Fruit fly (Drosophila melanogaster): ENCODE measurements around the gene mRpS22.

mRpS22 gene

dm6 chr3R:27937752-27938694, 21.3 kb downstream of the mRpS22 start, which contains the start of the genes NSD and BOD1 (continued):
- TF ChIP-seq CG8944 (GFP tag; optimal IDR thresholded peaks at IDR 0.05) (no peak), Ada2b (GFP tag; IDR thresholded peaks at IDR 0.05) (peak; percentile 66), CG30431 (GFP tag; optimal IDR thresholded peaks at IDR 0.05) (peak; percentile 33), cad (GFP tag; optimal IDR thresholded peaks at IDR 0.05) (no peak), CG15073 (GFP tag; optimal IDR thresholded peaks at IDR 0.05) (no peak), tx (GFP tag; optimal IDR thresholded peaks at IDR 0.05) (no peak), CG16863 (GFP tag; optimal IDR thresholded peaks at IDR 0.05) (no peak), dan (GFP tag; IDR thresholded peaks at IDR 0.05) (no peak), NC2α (GFP tag; optimal IDR thresholded peaks at IDR 0.05) (no peak), Rfx (GFP tag; IDR thresholded peaks at IDR 0.05) (peak; percentile 90), unc-4 (GFP tag; IDR thresholded peaks at IDR 0.05; ENCODE audit: partially characterized antibody) (peak; percentile 80), CG12299 (tag; optimal IDR thresholded peaks at IDR 0.05) (no peak), CG15696 (tag; optimal IDR thresholded peaks at IDR 0.05) (peak; percentile 55), CG2875 (GFP tag; optimal IDR thresholded peaks at IDR 0.05) (no peak), CG1529 (GFP tag; optimal IDR thresholded peaks at IDR 0.05) (no peak), Med (GFP tag) (peak; percentile 85), NfI (GFP tag; optimal IDR thresholded peaks at IDR 0.05) (peak; percentile 63), CG1832 (GFP tag; optimal IDR thresholded peaks at IDR 0.05) (no peak), Chrac-16 (GFP tag; optimal IDR thresholded peaks at IDR 0.05) (peak; percentile 23), Kr (GFP tag; optimal IDR thresholded peaks at IDR 0.05) (no peak), exex (tag; optimal IDR thresholded peaks at IDR 0.05) (no peak), CG17359 (tag; optimal IDR thresholded peaks at IDR 0.05) (peak; percentile 48), grn (GFP tag; optimal IDR thresholded peaks at IDR 0.05) (no peak), CG11398 (GFP tag; optimal IDR thresholded peaks at IDR 0.05) (no peak), crc (GFP tag; optimal IDR thresholded peaks at IDR 0.05) (no peak), eve (GFP tag; optimal IDR thresholded peaks at IDR 0.05) (no peak), CG3995 (GFP tag; optimal IDR thresholded peaks at IDR 0.05) (no peak), pnt (GFP tag; optimal IDR thresholded peaks at IDR 0.05) (no peak), chif (GFP tag; optimal IDR thresholded peaks at IDR 0.05) (peak in 1 of 2 experiments; percentile 26), CG12236 (GFP tag; optimal IDR thresholded peaks at IDR 0.05) (no peak), CG14710 (tag; optimal IDR thresholded peaks at IDR 0.05) (peak; percentile 61), unpg (GFP tag; optimal IDR thresholded peaks at IDR 0.05) (peak; percentile 46), pum (GFP tag; optimal IDR thresholded peaks at IDR 0.05) (no peak), h (optimal IDR thresholded peaks at IDR 0.05) (no peak), HLH4C (GFP tag; IDR thresholded peaks at IDR 0.05; ENCODE audit: partially characterized antibody) (peak; percentile 90), Tbp (GFP tag; optimal IDR thresholded peaks at IDR 0.05) (no peak), nmo (GFP tag; optimal IDR thresholded peaks at IDR 0.05) (peak; percentile 56), tgo (GFP tag; IDR thresholded peaks at IDR 0.05) (peak; percentile 55), ash1 (GFP tag; optimal IDR thresholded peaks at IDR 0.05) (no peak), hth (optimal IDR thresholded peaks at IDR 0.05) (no peak), stc (GFP tag; IDR thresholded peaks at IDR 0.05) (no peak), Scr (GFP tag; IDR thresholded peaks at IDR 0.05; ENCODE audit: partially characterized antibody) (peak; percentile 85), Lpt (GFP tag; optimal IDR thresholded peaks at IDR 0.05) (no peak), ara (GFP tag; IDR thresholded peaks at IDR 0.05) (peak; percentile 49), CG17568 (GFP tag; optimal IDR thresholded peaks at IDR 0.05) (no peak), CG10959 (GFP tag; IDR thresholded peaks at IDR 0.05) (peak; percentile 38; the same call in 1 of the 2 replicates), CG10979 (tag; optimal IDR thresholded peaks at IDR 0.05) (no peak), CG11456 (GFP tag; IDR thresholded peaks at IDR 0.05) (peak; percentile 86), CG10431 (GFP tag; optimal IDR thresholded peaks at IDR 0.05) (peak; percentile 21), run (tag; optimal IDR thresholded peaks at IDR 0.05) (no peak)

Measured in whole organism, embryonic.